Fruit fly (Drosophila melanogaster) whole organism, embryonic: Measurements from ENCODE around the gene Ugt37A2.

ENCODE experiments used
- ATbp ChIP-seq: fragments of 200-800 bp; sonication (Bioruptor generic); optimal IDR thresholded peaks from 2 replicates; lab custom pipeline; 2017; ENCODE audit warnings: missing biosample characterization, mild to moderate bottlenecking, missing genetic modification characterization, missing genetic modification reagents
- Asciz ChIP-seq: fragments of 200-800 bp; sonication (Bioruptor generic); optimal IDR thresholded peaks from 2 replicates; lab custom pipeline; 2017; ENCODE audit warnings: missing biosample characterization, mild to moderate bottlenecking, missing genetic modification characterization, missing genetic modification reagents
- C15 ChIP-seq: fragments of 200-800 bp; sonication (Bioruptor generic); IDR thresholded peaks from 3 replicates; pipeline ENCODE4 v1.3.6; 2022; ENCODE audit warnings: missing biosample characterization, missing genetic modification characterization
- CG10209 ChIP-seq: fragments of 200-800 bp; sonication (Bioruptor generic); optimal IDR thresholded peaks from 3 replicates; lab custom pipeline; 2017; ENCODE audit warnings: missing biosample characterization, mild to moderate bottlenecking, missing genetic modification characterization, missing genetic modification reagents
- CG11504 ChIP-seq: fragments of 200-800 bp; sonication (Bioruptor generic); optimal IDR thresholded peaks from 3 replicates; lab custom pipeline; 2019; ENCODE audit warnings: missing biosample characterization, mild to moderate bottlenecking, missing genetic modification characterization, moderate library complexity
- CG12071 ChIP-seq: fragments of 200-800 bp; sonication (Bioruptor generic); optimal IDR thresholded peaks from 3 replicates; lab custom pipeline; 2018; ENCODE audit warnings: missing biosample characterization, mild to moderate bottlenecking, missing genetic modification characterization
- CG13296 ChIP-seq: fragments of 200-800 bp; sonication (Bioruptor generic); optimal IDR thresholded peaks from 3 replicates; lab custom pipeline; 2018; ENCODE audit warnings: missing biosample characterization, mild to moderate bottlenecking, missing genetic modification characterization
- CG14667 ChIP-seq: fragments of 200-800 bp; sonication (Bioruptor generic); IDR thresholded peaks from 2 replicates; pipeline ENCODE4 v1.3.6; 2022; ENCODE audit warnings: missing biosample characterization, missing genetic modification characterization
- CG1529 ChIP-seq: fragments of 200-800 bp; sonication (Bioruptor generic); optimal IDR thresholded peaks from 3 replicates; lab custom pipeline; 2018; ENCODE audit warnings: missing biosample characterization, missing genetic modification characterization
- CG15696 ChIP-seq: fragments of 200-800 bp; sonication (Bioruptor generic); optimal IDR thresholded peaks from 2 replicates; lab custom pipeline; 2019; ENCODE audit warnings: missing biosample characterization, mild to moderate bottlenecking, missing genetic modification characterization, moderate library complexity
- CG16779 ChIP-seq: fragments of 200-800 bp; sonication (Bioruptor generic); IDR thresholded peaks from 2 replicates; pipeline ENCODE4 v1.3.6; 2022; ENCODE audit warnings: missing biosample characterization, missing genetic modification characterization
- CG17328 ChIP-seq: fragments of 200-800 bp; sonication (Bioruptor generic); IDR thresholded peaks from 2 replicates; pipeline ENCODE4 v1.3.6; 2022; ENCODE audit warnings: missing biosample characterization, missing genetic modification characterization
- CG2116 ChIP-seq: fragments of 200-800 bp; sonication (Bioruptor generic); optimal IDR thresholded peaks from 3 replicates; lab custom pipeline; 2018; ENCODE audit warnings: missing biosample characterization, mild to moderate bottlenecking, missing genetic modification characterization
- CG2678 ChIP-seq: fragments of 200-800 bp; sonication (Bioruptor generic); optimal IDR thresholded peaks from 3 replicates; lab custom pipeline; 2019; ENCODE audit warnings: missing biosample characterization, mild to moderate bottlenecking, missing genetic modification characterization, moderate library complexity
- CG33557 ChIP-seq: fragments of 200-800 bp; sonication (Bioruptor generic); optimal IDR thresholded peaks from 2 replicates; lab custom pipeline; 2019; ENCODE audit warnings: missing biosample characterization, mild to moderate bottlenecking, missing genetic modification characterization, moderate library complexity
- CG3726 ChIP-seq: fragments of 200-800 bp; sonication (Bioruptor generic); IDR thresholded peaks from 3 replicates; pipeline ENCODE4, ENCODE4 v1.3.6; 2022; ENCODE audit warnings: missing biosample characterization, missing genetic modification characterization
- CG42726 ChIP-seq: fragments of 200-800 bp; sonication (Bioruptor generic); IDR thresholded peaks from 2 replicates; pipeline ENCODE4 v1.3.6; 2022; ENCODE audit warnings: missing biosample characterization, missing genetic modification characterization; ENCODE audit not compliant: partially characterized antibody
- CG5180 ChIP-seq: fragments of 200-800 bp; sonication (Bioruptor generic); optimal IDR thresholded peaks from 3 replicates; lab custom pipeline; 2017; ENCODE audit warnings: missing biosample characterization, missing genetic modification characterization, mild to moderate bottlenecking, moderate library complexity, missing genetic modification reagents
- CG6254 ChIP-seq: fragments of 200-800 bp; sonication (Bioruptor generic); optimal IDR thresholded peaks from 3 replicates; lab custom pipeline; 2017; ENCODE audit warnings: mild to moderate bottlenecking, missing biosample characterization, missing genetic modification reagents, missing genetic modification characterization
- CG6813 ChIP-seq: fragments of 200-800 bp; sonication (Bioruptor generic); optimal IDR thresholded peaks from 2 replicates; lab custom pipeline; 2017; ENCODE audit warnings: missing biosample characterization, missing genetic modification characterization, mild to moderate bottlenecking, moderate library complexity, missing genetic modification reagents
- CG7987 ChIP-seq: fragments of 200-800 bp; sonication (Bioruptor generic); optimal IDR thresholded peaks from 2 replicates; lab custom pipeline; 2018; ENCODE audit warnings: missing biosample characterization, mild to moderate bottlenecking, missing genetic modification characterization, moderate library complexity
- CG8281 ChIP-seq: fragments of 200-800 bp; sonication (Bioruptor generic); optimal IDR thresholded peaks from 2 replicates; lab custom pipeline; 2018; ENCODE audit warnings: missing biosample characterization, mild to moderate bottlenecking, missing genetic modification characterization, moderate library complexity
- Dad ChIP-seq: fragments of 200-800 bp; sonication (Bioruptor generic); optimal IDR thresholded peaks from 3 replicates; lab custom pipeline; 2016; ENCODE audit warnings: missing biosample characterization, missing genetic modification characterization
- HHEX ChIP-seq: fragments of 200-800 bp; sonication (Bioruptor generic); optimal IDR thresholded peaks from 3 replicates; lab custom pipeline; 2017; ENCODE audit warnings: missing biosample characterization, mild to moderate bottlenecking, missing genetic modification characterization, missing genetic modification reagents
- Hr78 ChIP-seq, 2 experiments: fragments of 200-800 bp in 1 of 2; fragments of >200 bp in 1 of 2; sonication (Bioruptor generic) in 1 of 2; optimal IDR thresholded peaks; 2 replicates each; lab custom pipeline; 2017 to 2019; ENCODE audit warnings: missing biosample characterization in 2 of 2, missing genetic modification characterization in 2 of 2, mild to moderate bottlenecking in 1 of 2, moderate library complexity in 1 of 2
- Kr ChIP-seq: fragments of 200-800 bp; sonication (Bioruptor generic); optimal IDR thresholded peaks from 2 replicates; lab custom pipeline; 2017; ENCODE audit warnings: missing biosample characterization, mild to moderate bottlenecking, missing genetic modification characterization
- Lim3 ChIP-seq: fragments of 200-800 bp; sonication (Bioruptor generic); IDR thresholded peaks from 2 replicates; pipeline ENCODE4 v1.3.6; 2022; ENCODE audit warnings: missing biosample characterization, missing genetic modification characterization
- MTF-1 ChIP-seq: fragments of 200-800 bp; sonication (Bioruptor generic); optimal IDR thresholded peaks from 2 replicates; lab custom pipeline; 2018; ENCODE audit warnings: missing biosample characterization, mild to moderate bottlenecking, missing genetic modification characterization, borderline replicate concordance
- Med ChIP-seq: fragments of 200-800 bp; sonication (Bioruptor generic); peaks from one replicate; lab custom pipeline; 2016; ENCODE audit warnings: missing biosample characterization, missing genetic modification characterization, mild to moderate bottlenecking, inconsistent platforms, moderate library complexity
- Scr ChIP-seq: fragments of 200-800 bp; sonication (Bioruptor generic); IDR thresholded peaks from 2 replicates; pipeline ENCODE4 v1.3.6; 2022; ENCODE audit warnings: missing biosample characterization, missing genetic modification characterization; ENCODE audit not compliant: partially characterized antibody
- Xbp1 ChIP-seq: fragments of 200-800 bp; sonication (Bioruptor generic); optimal IDR thresholded peaks from 3 replicates; lab custom pipeline; 2016; ENCODE audit warnings: missing biosample characterization, mild to moderate bottlenecking, missing genetic modification characterization
- bsh ChIP-seq, 2 experiments: fragments of 200-800 bp; sonication (Bioruptor generic); optimal IDR thresholded peaks; 2 replicates each; lab custom pipeline; 2017 to 2018; ENCODE audit warnings: mild to moderate bottlenecking in 2 of 2, missing biosample characterization in 2 of 2, missing genetic modification characterization in 2 of 2, moderate library complexity in 1 of 2
- ci ChIP-seq: fragments of 200-800 bp; sonication (Bioruptor generic); IDR thresholded peaks from 3 replicates; pipeline ENCODE4 v1.3.6; 2022; ENCODE audit warnings: missing biosample characterization, missing genetic modification characterization
- ftz-f1 ChIP-seq: fragments of 200-800 bp; sonication (Bioruptor generic); optimal IDR thresholded peaks from 2 replicates; lab custom pipeline; 2016; ENCODE audit warnings: missing biosample characterization, missing genetic modification characterization
- gro ChIP-seq: fragments of 200-800 bp; sonication (Bioruptor generic); optimal IDR thresholded peaks from 2 replicates; lab custom pipeline; 2016; ENCODE audit warnings: missing biosample characterization, missing genetic modification characterization
- her ChIP-seq: fragments of 200-800 bp; sonication (Bioruptor generic); optimal IDR thresholded peaks from 2 replicates; lab custom pipeline; 2016; ENCODE audit warnings: missing biosample characterization, missing genetic modification characterization
- ind ChIP-seq: fragments of 200-800 bp; sonication (Bioruptor generic); optimal IDR thresholded peaks from 3 replicates; lab custom pipeline; 2016; ENCODE audit warnings: missing biosample characterization, missing genetic modification characterization
- phol ChIP-seq: fragments of 200-800 bp; sonication (Bioruptor generic); optimal IDR thresholded peaks from 3 replicates; lab custom pipeline; 2018; ENCODE audit warnings: missing biosample characterization, mild to moderate bottlenecking, missing genetic modification characterization, moderate library complexity
- ro ChIP-seq: fragments of 200-800 bp; sonication (Bioruptor generic); IDR thresholded peaks from 2 replicates; pipeline ENCODE4 v1.3.6; 2022; ENCODE audit warnings: missing biosample characterization, missing genetic modification characterization
- salm ChIP-seq: fragments of 200-800 bp; sonication (Bioruptor generic); optimal IDR thresholded peaks from 2 replicates; lab custom pipeline; 2018; ENCODE audit warnings: missing biosample characterization, mild to moderate bottlenecking, missing genetic modification characterization
- scrt ChIP-seq: fragments of 200-800 bp; sonication (Bioruptor generic); optimal IDR thresholded peaks from 2 replicates; lab custom pipeline; 2018; ENCODE audit warnings: missing biosample characterization, mild to moderate bottlenecking, missing genetic modification characterization, moderate library complexity
- sd ChIP-seq: fragments of 200-800 bp; sonication (Bioruptor generic); optimal IDR thresholded peaks from 3 replicates; lab custom pipeline; 2018; ENCODE audit warnings: missing biosample characterization, mild to moderate bottlenecking, missing genetic modification characterization, moderate library complexity
- seq ChIP-seq: fragments of 200-800 bp; sonication (Bioruptor generic); IDR thresholded peaks from 2 replicates; pipeline ENCODE4 v1.3.6; 2022; ENCODE audit warnings: missing biosample characterization, missing genetic modification characterization
- so ChIP-seq: fragments of 200-800 bp; sonication (Bioruptor generic); IDR thresholded peaks from 3 replicates; pipeline ENCODE4 v1.3.6; 2022; ENCODE audit warnings: missing biosample characterization, missing genetic modification characterization
- trem ChIP-seq: fragments of 200-800 bp; optimal IDR thresholded peaks from 3 replicates; lab custom pipeline; 2019; ENCODE audit warnings: missing biosample characterization, mild to moderate bottlenecking, missing genetic modification characterization, moderate library complexity
- unc-4 ChIP-seq: fragments of 200-800 bp; sonication (Bioruptor generic); IDR thresholded peaks from 2 replicates; pipeline ENCODE4 v1.3.6; 2022; ENCODE audit warnings: missing biosample characterization, missing genetic modification characterization; ENCODE audit not compliant: partially characterized antibody
- wek ChIP-seq: fragments of 200-800 bp; sonication (Bioruptor generic); optimal IDR thresholded peaks from 3 replicates; lab custom pipeline; 2018; ENCODE audit warnings: missing biosample characterization, mild to moderate bottlenecking, missing genetic modification characterization, moderate library complexity

Gene Ugt37A2

DNA sequence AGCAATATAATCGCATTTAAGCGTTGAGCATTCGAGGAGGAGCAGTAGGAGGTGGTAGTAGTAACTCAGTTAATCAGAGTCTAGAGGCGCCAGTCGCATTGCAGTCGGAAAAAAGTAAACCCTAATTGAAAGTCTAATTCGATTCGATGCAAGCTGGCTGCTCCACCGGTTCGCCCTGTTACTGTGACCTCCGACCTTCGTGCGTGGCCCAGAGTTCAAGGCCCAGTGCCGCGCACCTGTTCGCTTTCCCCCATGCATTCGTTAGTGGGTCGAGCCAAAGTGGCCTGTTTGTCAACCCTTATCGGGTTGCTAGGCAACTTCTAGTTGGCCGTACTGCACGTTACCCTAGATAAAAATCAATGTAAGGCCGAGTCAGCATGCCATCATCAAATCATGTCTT lies 39.0 kb upstream of the Ugt37A2 start:
- TF ChIP-seq CG11504 (tag; lab: Kevin White, UChicago) (no peak), ftz-f1 (GFP tag; lab: Kevin White, UChicago) (peak; percentile 42), CG16779 (GFP tag; lab: Robert Waterston, UW) (0 out of 2 replicates have a peak, but pooled peaks have one; percentile 32), trem (tag; lab: Kevin White, UChicago) (no peak), Hr78 (GFP tag; optimal IDR thresholded peaks at IDR 0.05; lab: Kevin White, UChicago) (peak in 1 of 2 experiments; percentile 99), Lim3 (GFP tag; lab: Robert Waterston, UW) (no peak)

DNA sequence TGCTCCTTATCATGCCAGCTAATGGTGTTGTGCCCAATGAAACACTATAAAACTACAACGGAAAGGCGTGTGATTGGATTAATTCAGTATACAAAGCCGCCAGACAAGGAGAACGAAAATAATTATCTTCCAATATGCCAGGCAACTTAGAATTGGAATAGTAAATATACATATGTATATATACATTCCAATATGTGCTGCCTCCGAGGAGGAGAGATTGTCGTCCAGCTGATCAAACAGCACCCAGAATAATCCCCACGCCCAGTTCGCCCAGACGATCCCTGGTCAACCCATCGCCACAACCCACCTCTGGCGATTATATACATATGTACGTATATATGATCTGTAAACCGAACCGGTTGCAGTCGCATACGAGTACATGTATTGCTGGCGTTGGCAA lies 38.2 kb upstream of the Ugt37A2 start:
- TF ChIP-seq salm (tag; lab: Kevin White, UChicago) (no peak), sd (tag; lab: Kevin White, UChicago) (no peak), ATbp (GFP tag; lab: Kevin White, UChicago) (peak; percentile 27), CG14667 (GFP tag; lab: Robert Waterston, UW) (no peak), ind (GFP tag; lab: Kevin White, UChicago) (no peak), CG13296 (GFP tag; lab: Kevin White, UChicago) (no peak), CG17328 (GFP tag; lab: Robert Waterston, UW) (peak; percentile 16; the same call in 1 of the 2 replicates), gro (GFP tag; lab: Kevin White, UChicago) (no peak), Dad (no peak), phol (tag; lab: Kevin White, UChicago) (no peak), CG15696 (tag; lab: Kevin White, UChicago) (peak; percentile 36), CG6254 (GFP tag; lab: Kevin White, UChicago) (no peak), C15 (GFP tag; lab: Robert Waterston, UW) (no peak), bsh (GFP tag; optimal IDR thresholded peaks at IDR 0.05; lab: Kevin White, UChicago) (peak in 1 of 2 experiments; percentile 44), CG6813 (peak; percentile 35), HHEX (GFP tag; lab: Kevin White, UChicago) (peak; percentile 35), Xbp1 (no peak), ro (GFP tag; lab: Robert Waterston, UW) (no peak), Kr (GFP tag; lab: Kevin White, UChicago) (peak; percentile 15), Asciz (peak; percentile 39), seq (0 out of 2 replicates have a peak, but pooled peaks have one; percentile 17), Scr (GFP tag; lab: Robert Waterston, UW) (no peak), CG33557 (peak; percentile 49), CG5180 (GFP tag; lab: Kevin White, UChicago) (peak; percentile 16), CG1529 (peak; percentile 35), wek (peak; percentile 43), MTF-1 (GFP tag; lab: Kevin White, UChicago) (peak; percentile 46), CG2678 (tag; lab: Kevin White, UChicago) (no peak), so (no peak), CG8281 (tag; lab: Kevin White, UChicago) (no peak), CG42726 (GFP tag; lab: Robert Waterston, UW) (no peak), CG3726 (no peak), CG7987 (peak; percentile 9), ci (peak; percentile 38; the same call in 1 of the 3 replicates), CG10209 (no peak), CG12071 (peak; percentile 4), scrt (GFP tag; lab: Kevin White, UChicago) (no peak), unc-4 (GFP tag; lab: Robert Waterston, UW) (no peak), CG2116 (GFP tag; lab: Kevin White, UChicago) (no peak), her (GFP tag; lab: Kevin White, UChicago) (no peak), Med (GFP tag; lab: Kevin White, UChicago) (peak; percentile 35)
